Fruit fly (Drosophila melanogaster): ENCODE data around the gene CG7156.

dm6 chr3R:18279494-18279893 lies 37.5 kb upstream of the CG7156 start, which contains the start of gene CG7142:
- TF ChIP-seq vri (GFP tag; optimal IDR thresholded peaks at IDR 0.05) (peak; percentile 72), CG6163 (GFP tag; IDR thresholded peaks at IDR 0.05) (no peak), CG1621 (tag; optimal IDR thresholded peaks at IDR 0.05) (no peak), Sox15 (GFP tag; optimal IDR thresholded peaks at IDR 0.05) (no peak)
